Fruit fly (Drosophila melanogaster) whole organism, pupa: ENCODE results near the gene S-Lap4.

ENCODE experiments used
- CG10348 ChIP-seq: fragments of 200-800 bp; sonication (Bioruptor generic); IDR thresholded peaks from 2 replicates; pipeline ENCODE4 v1.3.6; 2022; ENCODE audit warnings: missing biosample characterization, missing genetic modification characterization
- CG12605 ChIP-seq: fragments of 200-800 bp; sonication (Bioruptor generic); IDR thresholded peaks from 2 replicates; pipeline ENCODE4 v1.3.6; 2022; ENCODE audit warnings: missing biosample characterization, missing genetic modification characterization
- CG13204 ChIP-seq: fragments of 200-800 bp; sonication (Bioruptor generic); optimal IDR thresholded peaks from 2 replicates; lab custom pipeline; 2018; ENCODE audit warnings: missing biosample characterization, mild to moderate bottlenecking, missing genetic modification characterization, moderate library complexity
- CG14655 ChIP-seq: fragments of 200-800 bp; sonication (Bioruptor generic); optimal IDR thresholded peaks from 3 replicates; lab custom pipeline; 2017; ENCODE audit warnings: mild to moderate bottlenecking, missing biosample characterization, missing genetic modification reagents, missing genetic modification characterization
- CG15710 ChIP-seq: fragments of 200-800 bp; sonication (Bioruptor generic); optimal IDR thresholded peaks from 2 replicates; lab custom pipeline; 2018; ENCODE audit warnings: missing biosample characterization, mild to moderate bottlenecking, missing genetic modification characterization, moderate library complexity
- CG17806 ChIP-seq: fragments of 200-800 bp; sonication (Bioruptor generic); optimal IDR thresholded peaks from 2 replicates; lab custom pipeline; 2018; ENCODE audit warnings: missing biosample characterization, mild to moderate bottlenecking, missing genetic modification characterization, moderate library complexity
- CG32121 ChIP-seq: fragments of 200-800 bp; sonication (Bioruptor generic); IDR thresholded peaks from 2 replicates; pipeline ENCODE4 v1.3.6; 2022; ENCODE audit warnings: missing biosample characterization, missing genetic modification characterization
- CG34367 ChIP-seq: fragments of 200-800 bp; sonication (Bioruptor generic); optimal IDR thresholded peaks from 2 replicates; lab custom pipeline; 2018; ENCODE audit warnings: missing biosample characterization, mild to moderate bottlenecking, missing genetic modification characterization
- CG4496 ChIP-seq: fragments of 200-800 bp; sonication (Bioruptor generic); IDR thresholded peaks from 3 replicates; pipeline ENCODE4 v1.3.6; 2022; ENCODE audit warnings: missing biosample characterization, missing genetic modification characterization
- CG8159 ChIP-seq: fragments of 200-800 bp; sonication (Bioruptor generic); optimal IDR thresholded peaks from 3 replicates; lab custom pipeline; 2018; ENCODE audit warnings: missing biosample characterization, mild to moderate bottlenecking, missing genetic modification characterization, moderate library complexity
- CG8301 ChIP-seq: fragments of 200-800 bp; sonication (Bioruptor generic); optimal IDR thresholded peaks from 2 replicates; lab custom pipeline; 2018; ENCODE audit warnings: missing biosample characterization, mild to moderate bottlenecking, missing genetic modification characterization
- CG9948 ChIP-seq: fragments of 200-800 bp; sonication (Bioruptor generic); optimal IDR thresholded peaks from 2 replicates; lab custom pipeline; 2018; ENCODE audit warnings: missing biosample characterization, mild to moderate bottlenecking, missing genetic modification characterization, moderate library complexity
- D1 ChIP-seq: fragments of 200-800 bp; sonication (Bioruptor generic); optimal IDR thresholded peaks from 2 replicates; lab custom pipeline; 2018; ENCODE audit warnings: missing biosample characterization, mild to moderate bottlenecking, missing genetic modification characterization, moderate library complexity
- EcR ChIP-seq: fragments of 200-800 bp; sonication (Bioruptor generic); optimal IDR thresholded peaks from 3 replicates; lab custom pipeline; 2019; ENCODE audit warnings: missing biosample characterization, missing genetic modification characterization, mild to moderate bottlenecking, moderate library complexity, missing genetic modification reagents
- Ets98B ChIP-seq: fragments of 200-800 bp; sonication (Bioruptor generic); IDR thresholded peaks from 2 replicates; pipeline ENCODE4 v1.3.6; 2022; ENCODE audit warnings: missing biosample characterization, missing genetic modification characterization
- Pif1A ChIP-seq: fragments of 200-800 bp; sonication (Bioruptor generic); optimal IDR thresholded peaks from 3 replicates; lab custom pipeline; 2016; ENCODE audit warnings: missing biosample characterization, missing genetic modification characterization
- Pif1B ChIP-seq: fragments of 200-800 bp; sonication (Bioruptor generic); optimal IDR thresholded peaks from 3 replicates; lab custom pipeline; 2016; ENCODE audit warnings: missing biosample characterization, missing genetic modification characterization
- Snoo ChIP-seq: fragments of 200-800 bp; sonication (Bioruptor generic); optimal IDR thresholded peaks from 3 replicates; lab custom pipeline; 2017; ENCODE audit warnings: missing biosample characterization, mild to moderate bottlenecking, missing genetic modification characterization, inconsistent platforms
- fd96Ca ChIP-seq: fragments of 200-800 bp; sonication (Bioruptor generic); IDR thresholded peaks from 3 replicates; pipeline ENCODE4 v1.3.6; 2022; ENCODE audit warnings: missing biosample characterization, missing genetic modification characterization
- gl ChIP-seq: fragments of 200-800 bp; sonication (Bioruptor generic); optimal IDR thresholded peaks from 2 replicates; lab custom pipeline; 2018; ENCODE audit warnings: missing biosample characterization, mild to moderate bottlenecking, missing genetic modification characterization
- rn ChIP-seq: fragments of 200-800 bp; sonication (Bioruptor generic); IDR thresholded peaks from 2 replicates; pipeline ENCODE4 v1.3.6; 2022; ENCODE audit warnings: missing biosample characterization, missing genetic modification characterization

Gene S-Lap4

DNA sequence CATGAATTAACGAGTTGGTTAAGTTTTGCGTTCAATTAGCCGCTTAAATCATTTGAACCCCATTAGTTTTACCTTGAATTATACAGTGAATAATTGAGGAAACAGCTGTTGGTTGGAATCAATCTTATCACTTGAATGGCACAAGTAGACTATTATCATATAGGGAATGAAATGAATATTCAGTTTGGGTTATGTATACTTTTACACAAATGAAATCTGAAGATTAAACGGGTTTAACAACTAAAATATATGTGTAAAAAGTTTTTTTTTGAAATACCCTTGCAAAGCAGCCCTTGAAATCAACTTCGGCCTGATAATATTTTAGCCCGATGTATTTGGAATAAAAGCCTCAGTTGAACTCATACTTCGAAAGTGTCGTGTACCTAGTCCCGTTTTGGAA is at the start of gene S-Lap4:
TSS of gene S-Lap4 (plus strand) at position 301 of the 400 bp plus-strand sequence.
- TF ChIP-seq Snoo (tag; lab: Kevin White, UChicago) (no peak), Pif1A (GFP tag; lab: Kevin White, UChicago) (no peak), CG32121 (GFP tag; lab: Robert Waterston, UW) (no peak), CG17806 (tag; lab: Kevin White, UChicago) (no peak), Pif1B (no peak), rn (no peak), gl (no peak), EcR (GFP tag; lab: Kevin White, UChicago) (no peak), CG8159 (tag; lab: Kevin White, UChicago) (no peak)
- TF ChIP-seq, all 21 proteins: peak for 0

DNA sequence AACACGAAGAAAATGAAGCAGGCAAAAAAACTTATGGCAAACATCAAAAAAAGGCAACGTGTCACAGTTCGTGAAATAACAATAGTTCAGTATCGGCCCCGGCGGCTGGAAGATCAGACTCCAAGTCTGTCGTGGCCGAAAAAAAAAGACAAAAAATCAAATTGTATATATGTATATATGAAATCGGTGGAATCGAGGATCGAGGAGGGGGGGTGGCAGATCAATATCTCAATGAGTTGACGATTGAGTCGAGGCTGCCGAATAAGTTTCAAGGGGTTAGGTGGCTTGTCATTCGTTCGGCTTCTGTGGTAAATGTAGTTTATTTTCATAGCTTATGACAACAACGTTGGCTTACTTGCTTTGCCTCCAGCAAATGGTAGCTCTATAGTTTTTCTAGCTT is 48.2 kb upstream of the S-Lap4 start:
- TF ChIP-seq CG8159 (tag; lab: Kevin White, UChicago): no peak
- no peak for TF ChIP-seq Snoo (tag; lab: Kevin White, UChicago)
- TF ChIP-seq CG15710 (tag; lab: Kevin White, UChicago): no peak
- no peak for TF ChIP-seq Ets98B
- TF ChIP-seq CG32121 (GFP tag; lab: Robert Waterston, UW): 0 out of 2 replicates have a peak, but pooled peaks have one; percentile 12
- TF ChIP-seq EcR (GFP tag; lab: Kevin White, UChicago): no peak

DNA sequence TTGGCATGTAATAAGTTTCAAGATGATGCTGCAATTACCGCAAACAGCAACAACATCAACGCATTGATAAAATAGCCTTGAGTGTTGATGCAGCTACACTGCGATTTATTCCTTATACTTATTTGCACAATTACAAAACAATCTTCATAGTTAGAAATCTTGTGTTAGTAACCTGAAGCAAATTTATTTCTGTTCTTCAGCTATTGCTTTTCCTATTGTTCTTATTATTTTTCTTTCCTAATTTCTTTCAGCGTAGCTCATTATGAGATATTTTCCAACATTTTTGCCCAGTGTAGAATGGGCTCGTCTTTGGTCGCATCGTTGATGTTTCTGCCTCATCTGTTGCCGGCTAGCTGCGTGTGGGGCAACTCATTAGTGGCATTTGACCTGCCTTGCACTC is 46.7 kb upstream of the S-Lap4 start:
- TF ChIP-seq Pif1B (no peak), rn (0 out of 2 replicates have a peak, but pooled peaks have one; percentile 25), CG15710 (tag; lab: Kevin White, UChicago) (peak; percentile 47), CG12605 (GFP tag; lab: Robert Waterston, UW) (no peak), Ets98B (peak; percentile 61), CG17806 (tag; lab: Kevin White, UChicago) (peak; percentile 30), CG14655 (GFP tag; lab: Kevin White, UChicago) (peak; percentile 47), CG13204 (GFP tag; lab: Kevin White, UChicago) (no peak), CG9948 (tag; lab: Kevin White, UChicago) (peak; percentile 41), CG32121 (GFP tag; lab: Robert Waterston, UW) (0 out of 2 replicates have a peak, but pooled peaks have one; percentile 28), fd96Ca (GFP tag; lab: Robert Waterston, UW) (no peak), EcR (GFP tag; lab: Kevin White, UChicago) (no peak), Snoo (tag; lab: Kevin White, UChicago) (no peak), CG34367 (tag; lab: Kevin White, UChicago) (peak; percentile 16), CG8159 (tag; lab: Kevin White, UChicago) (peak; percentile 38), D1 (tag; lab: Kevin White, UChicago) (no peak), gl (no peak), CG4496 (GFP tag; lab: Robert Waterston, UW) (peak; percentile 26; the same call in 1 of the 3 replicates), Pif1A (GFP tag; lab: Kevin White, UChicago) (no peak), CG10348 (GFP tag; lab: Robert Waterston, UW) (no peak), CG8301 (tag; lab: Kevin White, UChicago) (peak; percentile 38)
- TF ChIP-seq, all 21 proteins: peak for 11

DNA sequence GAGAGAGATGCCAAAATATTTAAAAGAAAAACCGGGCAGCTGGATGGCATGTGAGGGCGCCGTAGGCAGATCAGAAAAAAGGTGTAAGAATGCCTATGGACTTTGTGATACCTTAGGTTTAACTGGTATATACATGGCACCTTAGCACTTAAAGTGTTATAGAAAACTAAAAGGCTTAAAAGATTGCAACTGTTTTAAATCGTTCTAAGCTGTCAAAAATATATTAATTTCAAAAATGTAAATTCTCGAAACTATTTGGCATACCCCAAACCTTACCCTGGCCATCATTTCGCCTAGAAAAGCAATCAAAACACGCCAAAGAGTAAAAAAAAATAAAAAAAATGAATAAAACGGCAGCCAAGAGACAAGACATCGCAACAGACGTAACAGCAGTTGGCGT is 43.7 kb upstream of the S-Lap4 start:
- TF ChIP-seq CG17806 (tag; lab: Kevin White, UChicago) (peak; percentile 13), Pif1B (no peak), Ets98B (peak; percentile 59), CG32121 (GFP tag; lab: Robert Waterston, UW) (peak; percentile 58), Snoo (tag; lab: Kevin White, UChicago) (no peak), CG9948 (tag; lab: Kevin White, UChicago) (peak; percentile 2), EcR (GFP tag; lab: Kevin White, UChicago) (no peak), CG15710 (tag; lab: Kevin White, UChicago) (no peak), CG8159 (tag; lab: Kevin White, UChicago) (peak; percentile 10), fd96Ca (GFP tag; lab: Robert Waterston, UW) (peak; percentile 64; the same call in 2 of the 3 replicates), D1 (tag; lab: Kevin White, UChicago) (no peak), CG14655 (GFP tag; lab: Kevin White, UChicago) (peak; percentile 55), CG8301 (tag; lab: Kevin White, UChicago) (peak; percentile 47), CG4496 (GFP tag; lab: Robert Waterston, UW) (peak; percentile 51; the same call in 2 of the 3 replicates), rn (no peak), Pif1A (GFP tag; lab: Kevin White, UChicago) (peak; percentile 13), CG13204 (GFP tag; lab: Kevin White, UChicago) (no peak)

DNA sequence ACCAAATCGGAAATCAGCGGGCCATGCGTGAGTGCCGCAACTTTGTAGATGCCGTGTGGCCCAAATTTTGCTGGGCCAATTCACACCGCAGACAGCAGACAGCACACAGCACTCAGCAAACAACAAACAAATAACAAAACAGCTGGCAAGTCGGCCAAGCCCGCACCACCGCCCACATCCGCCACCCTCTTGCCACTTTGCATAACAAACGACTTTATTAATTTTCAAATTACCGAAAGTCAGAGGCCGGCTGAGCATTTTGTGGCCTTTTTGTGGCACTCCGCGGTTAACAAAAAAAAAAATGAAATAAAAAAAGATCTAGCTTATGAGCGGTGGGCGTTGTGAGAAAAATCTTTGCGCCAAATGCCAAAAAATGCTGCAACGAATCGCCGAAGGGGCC is 40.9 kb upstream of the S-Lap4 start:
- TF ChIP-seq CG8159 (tag; lab: Kevin White, UChicago) (no peak), CG13204 (GFP tag; lab: Kevin White, UChicago) (no peak), Pif1B (no peak), Snoo (tag; lab: Kevin White, UChicago) (no peak), D1 (tag; lab: Kevin White, UChicago) (no peak), CG9948 (tag; lab: Kevin White, UChicago) (no peak)

DNA sequence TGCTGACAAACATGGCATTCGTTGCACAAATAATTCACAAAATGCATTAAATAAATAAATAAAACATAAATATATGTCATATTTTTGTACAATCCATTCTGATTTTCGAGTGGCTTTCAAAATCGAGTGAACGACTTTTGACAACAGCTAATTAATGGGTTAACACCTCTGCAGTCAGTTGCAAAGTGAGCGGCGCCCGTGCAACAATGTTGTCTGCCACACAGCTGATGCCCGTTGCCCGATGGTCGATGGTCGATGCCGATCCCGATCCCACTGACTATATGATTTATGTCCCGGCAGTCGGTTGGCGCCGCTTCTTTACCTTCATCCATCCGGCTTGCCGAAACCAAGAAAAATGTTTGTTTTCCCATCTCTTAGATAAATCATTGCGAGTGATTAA is 31.6 kb upstream of the S-Lap4 start:
- no peak for TF ChIP-seq CG34367 (tag; lab: Kevin White, UChicago)
- no peak for TF ChIP-seq Snoo (tag; lab: Kevin White, UChicago)
- no peak for TF ChIP-seq Pif1B
- no peak for TF ChIP-seq CG8301 (tag; lab: Kevin White, UChicago)
- TF ChIP-seq CG17806 (tag; lab: Kevin White, UChicago): no peak
- TF ChIP-seq Ets98B: no peak
- TF ChIP-seq CG12605 (GFP tag; lab: Robert Waterston, UW): no peak
- TF ChIP-seq rn: no peak
- no peak for TF ChIP-seq CG13204 (GFP tag; lab: Kevin White, UChicago)
- TF ChIP-seq, all 21 proteins: peak for 0
